Worm (Caenorhabditis elegans): ENCODE measurements around the gene srx-134.

srx-134 gene

DNA sequence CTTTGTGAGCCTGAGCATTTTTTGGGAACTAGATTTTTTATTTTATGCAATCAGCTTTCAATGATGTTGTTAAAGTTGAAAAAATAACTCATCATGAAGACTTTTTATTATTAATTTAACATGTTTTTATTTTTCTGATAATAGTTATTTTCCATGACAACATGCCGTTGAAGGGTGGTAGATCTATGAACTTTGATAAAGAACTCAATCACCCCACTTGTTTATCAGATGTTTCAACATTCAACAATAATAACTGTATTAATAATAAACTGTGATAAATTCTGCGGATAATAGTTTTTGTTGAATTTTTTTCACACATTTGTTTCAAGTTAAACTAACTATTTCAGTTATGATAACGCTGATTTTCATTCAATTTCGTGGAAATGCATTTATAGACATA is 35.2 kb upstream of the srx-134 start:
- TF ChIP-seq ama-1 (optimal IDR thresholded peaks at IDR 0.05), result no peak
- no peak for TF ChIP-seq ama-1 (GFP tag; optimal IDR thresholded peaks at IDR 0.05)
- no peak for TF ChIP-seq lin-54 (GFP tag; optimal IDR thresholded peaks at IDR 0.05)
- peak; percentile 52 for TF ChIP-seq nhr-80 (tag; optimal IDR thresholded peaks at IDR 0.05)
- no peak for TF ChIP-seq F37B4.10 (GFP tag; IDR thresholded peaks at IDR 0.05)
- no peak for TF ChIP-seq lsy-27 (tag; optimal IDR thresholded peaks at IDR 0.05; ENCODE audit: borderline replicate concordance, insufficient read depth)
- no peak for TF ChIP-seq ekl-4 (GFP tag; IDR thresholded peaks at IDR 0.05)
- no peak for TF ChIP-seq F33H1.4 (GFP tag; IDR thresholded peaks at IDR 0.05)
- no peak for TF ChIP-seq rpc-1 (optimal IDR thresholded peaks at IDR 0.05)
- TF ChIP-seq rpc-1 (tag; optimal IDR thresholded peaks at IDR 0.05), result no peak
- TF ChIP-seq hmg-20 (GFP tag; IDR thresholded peaks at IDR 0.05), result no peak

DNA sequence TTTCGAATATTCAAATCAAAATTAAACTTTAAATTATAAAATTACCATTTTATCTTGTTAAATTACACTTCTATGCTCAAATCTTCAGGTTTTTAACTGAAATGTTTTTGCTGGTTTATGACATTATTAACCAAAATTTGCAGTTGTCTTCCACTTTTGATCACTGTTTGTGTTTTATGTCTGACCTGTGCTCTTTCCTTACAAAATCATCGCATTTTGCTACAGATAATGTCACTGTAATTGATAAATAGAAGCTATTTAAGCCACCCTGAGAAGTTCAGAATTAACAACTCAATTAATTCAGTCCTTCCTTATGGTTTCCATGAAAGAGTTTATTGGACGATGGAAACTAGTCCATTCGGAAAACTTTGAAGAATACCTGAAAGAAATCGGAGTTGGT is 34.2 kb upstream of the srx-134 start, which contains the start of gene lbp-8:
lbp-8 (plus strand) TSS at position 301 of the 400 bp plus-strand sequence.
- TF ChIP-seq nhr-120 (GFP tag; IDR thresholded peaks at IDR 0.05) (no peak), lin-40 (tag; optimal IDR thresholded peaks at IDR 0.05) (no peak), atf-7 (tag; optimal IDR thresholded peaks at IDR 0.05) (no peak), lin-54 (GFP tag; optimal IDR thresholded peaks at IDR 0.05) (no peak), B0035.1 (tag; optimal IDR thresholded peaks at IDR 0.05) (no peak), ceh-40 (GFP tag; IDR thresholded peaks at IDR 0.05) (no peak), mes-4 (tag; optimal IDR thresholded peaks at IDR 0.05) (no peak), zim-3 (tag; optimal IDR thresholded peaks at IDR 0.05) (no peak), Y53F4B.3 (GFP tag; IDR thresholded peaks at IDR 0.05) (no peak), attf-6 (GFP tag; IDR thresholded peaks at IDR 0.05) (no peak), B0261.1 (tag; optimal IDR thresholded peaks at IDR 0.05) (no peak), F23B12.7 (tag; optimal IDR thresholded peaks at IDR 0.05; ENCODE audit: insufficient read depth) (no peak)

DNA sequence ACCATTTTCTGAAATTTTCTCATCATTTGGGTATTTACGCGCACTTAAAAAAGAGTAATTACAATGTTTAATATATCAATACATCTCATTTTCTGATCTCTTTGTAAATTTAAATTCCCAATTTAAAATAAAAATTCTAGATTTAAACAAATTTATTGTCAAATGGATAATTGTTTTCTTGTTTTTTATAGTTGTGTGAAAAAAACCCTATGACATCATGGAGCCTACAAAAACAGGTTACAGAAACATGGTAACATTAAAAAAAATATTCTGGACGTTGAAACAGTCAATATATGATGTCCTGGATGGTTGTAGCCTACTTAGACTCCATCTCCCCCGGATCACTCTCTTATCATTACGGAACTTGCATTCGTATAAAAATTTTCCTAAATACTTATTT is 33.2 kb upstream of the srx-134 start, which contains the start of gene spp-12:
spp-12 (plus strand) TSS at position 301 of the 400 bp plus-strand sequence.
- no peak for TF ChIP-seq F52B5.7 (tag; optimal IDR thresholded peaks at IDR 0.05)
- no peak for TF ChIP-seq Y79H2A.3 (GFP tag; conservative IDR thresholded peaks at IDR 0.05)
- TF ChIP-seq fkh-3 (tag; optimal IDR thresholded peaks at IDR 0.05), result no peak
- no peak for TF ChIP-seq lsl-1 (GFP tag; optimal IDR thresholded peaks at IDR 0.05)
- TF ChIP-seq nhr-80 (tag; optimal IDR thresholded peaks at IDR 0.05), result no peak
- TF ChIP-seq Y95B8A.8 (GFP tag; IDR thresholded peaks at IDR 0.05), result no peak
- no peak for TF ChIP-seq attf-5 (GFP tag; optimal IDR thresholded peaks at IDR 0.05)
- no peak for TF ChIP-seq ztf-3 (GFP tag; optimal IDR thresholded peaks at IDR 0.05)
- no peak for TF ChIP-seq ceh-27 (GFP tag; optimal IDR thresholded peaks at IDR 0.05)
- no peak for TF ChIP-seq aptf-2 (GFP tag; conservative IDR thresholded peaks at IDR 0.05)
- TF ChIP-seq cebp-1 (GFP tag; IDR thresholded peaks at IDR 0.05), result no peak
- no peak for TF ChIP-seq cebp-1 (tag; optimal IDR thresholded peaks at IDR 0.05)
- no peak for TF ChIP-seq let-526 (GFP tag; IDR thresholded peaks at IDR 0.05)
- TF ChIP-seq egl-18 (GFP tag; IDR thresholded peaks at IDR 0.05), result no peak
- no peak for TF ChIP-seq F10E7.11 (tag; optimal IDR thresholded peaks at IDR 0.05)
- TF ChIP-seq ceh-58 (GFP tag; IDR thresholded peaks at IDR 0.05), result no peak
- no peak for TF ChIP-seq zim-3 (tag; optimal IDR thresholded peaks at IDR 0.05)
- TF ChIP-seq hlh-12 (tag; optimal IDR thresholded peaks at IDR 0.05), result no peak
- no peak for TF ChIP-seq nfya-1 (tag; optimal IDR thresholded peaks at IDR 0.05; ENCODE audit: borderline replicate concordance, insufficient read depth)
- TF ChIP-seq attf-3 (GFP tag; conservative IDR thresholded peaks at IDR 0.05), result no peak
